Fruit fly (Drosophila melanogaster) whole organism, adult: ENCODE results near the gene CG31778.

Source experiments
- CG11617 ChIP-seq: fragments of 200-800 bp; sonication (Bioruptor generic); optimal IDR thresholded peaks from 2 replicates; lab custom pipeline; 2017; ENCODE audit warnings: mild to moderate bottlenecking, missing biosample characterization, missing genetic modification reagents, missing genetic modification characterization
- CG12768 ChIP-seq: fragments of 200-800 bp; sonication (Bioruptor generic); optimal IDR thresholded peaks from 2 replicates; lab custom pipeline; 2017; ENCODE audit warnings: missing biosample characterization, missing genetic modification characterization, mild to moderate bottlenecking, moderate library complexity, missing genetic modification reagents
- CG14711 ChIP-seq: fragments of 200-800 bp; sonication (Bioruptor generic); optimal IDR thresholded peaks from 2 replicates; lab custom pipeline; 2018; ENCODE audit warnings: missing biosample characterization, mild to moderate bottlenecking, missing genetic modification characterization, moderate library complexity
- CG1620 ChIP-seq: fragments of 200-800 bp; sonication (Bioruptor generic); optimal IDR thresholded peaks from 2 replicates; lab custom pipeline; 2016; ENCODE audit warnings: missing biosample characterization, missing genetic modification characterization
- CG33017 ChIP-seq: fragments of 200-800 bp; sonication (Bioruptor generic); optimal IDR thresholded peaks from 2 replicates; lab custom pipeline; 2018; ENCODE audit warnings: missing biosample characterization, mild to moderate bottlenecking, missing genetic modification characterization, moderate library complexity
- CG5204 ChIP-seq: fragments of 200-800 bp; sonication (Bioruptor generic); optimal IDR thresholded peaks from 2 replicates; lab custom pipeline; 2016; ENCODE audit warnings: missing biosample characterization, missing genetic modification characterization
- CG7045 ChIP-seq: fragments of 200-800 bp; sonication (Bioruptor generic); optimal IDR thresholded peaks from 2 replicates; lab custom pipeline; 2017; ENCODE audit warnings: missing biosample characterization, mild to moderate bottlenecking, missing genetic modification characterization
- CG7101 ChIP-seq: fragments of 200-800 bp; sonication (Bioruptor generic); optimal IDR thresholded peaks from 2 replicates; lab custom pipeline; 2018; ENCODE audit warnings: missing biosample characterization, mild to moderate bottlenecking, missing genetic modification characterization, moderate library complexity
- Clk ChIP-seq: fragments of 200-800 bp; sonication (Bioruptor generic); optimal IDR thresholded peaks from 2 replicates; lab custom pipeline; 2017; ENCODE audit warnings: missing biosample characterization, missing genetic modification characterization
- Crg-1 ChIP-seq: fragments of 200-800 bp; sonication (Bioruptor generic); optimal IDR thresholded peaks from 2 replicates; lab custom pipeline; 2016; ENCODE audit warnings: missing biosample characterization, missing genetic modification characterization
- Hr96 ChIP-seq: fragments of 200-800 bp; sonication (Bioruptor generic); optimal IDR thresholded peaks from 2 replicates; lab custom pipeline; 2016; ENCODE audit warnings: missing biosample characterization, missing genetic modification characterization
- Mnt ChIP-seq: fragments of 200-800 bp; sonication (Bioruptor generic); optimal IDR thresholded peaks from 2 replicates; lab custom pipeline; 2016; ENCODE audit warnings: missing biosample characterization, mild to moderate bottlenecking, missing genetic modification characterization
- bab1 ChIP-seq: fragments of 200-800 bp; sonication (Bioruptor generic); optimal IDR thresholded peaks from 3 replicates; lab custom pipeline; 2019; ENCODE audit warnings: missing biosample characterization, mild to moderate bottlenecking, missing genetic modification characterization, moderate library complexity
- cic ChIP-seq: fragments of 200-800 bp; sonication (Bioruptor generic); optimal IDR thresholded peaks from 2 replicates; lab custom pipeline; 2017; ENCODE audit warnings: missing biosample characterization, mild to moderate bottlenecking, missing genetic modification characterization, moderate library complexity
- cnc ChIP-seq, 2 experiments: fragments of >200 bp; optimal IDR thresholded peaks; 2 replicates each; lab custom pipeline; 2017
- kay ChIP-seq: fragments of 200-800 bp; sonication (Bioruptor generic); peaks from one replicate; lab custom pipeline; 2016; ENCODE audit warnings: missing biosample characterization, missing genetic modification characterization, borderline replicate concordance
- ovo ChIP-seq: fragments of 200-800 bp; sonication (Bioruptor generic); optimal IDR thresholded peaks from 2 replicates; lab custom pipeline; 2016; ENCODE audit warnings: missing biosample characterization, missing genetic modification characterization
- pad ChIP-seq: fragments of 200-800 bp; sonication (Bioruptor generic); optimal IDR thresholded peaks from 3 replicates; lab custom pipeline; 2017; ENCODE audit warnings: missing biosample characterization, missing genetic modification characterization, mild to moderate bottlenecking, moderate library complexity, missing genetic modification reagents
- tj ChIP-seq: fragments of 200-800 bp; sonication (Bioruptor generic); optimal IDR thresholded peaks from 3 replicates; lab custom pipeline; 2017; ENCODE audit warnings: missing biosample characterization, mild to moderate bottlenecking, missing genetic modification characterization, moderate library complexity
- toe ChIP-seq: fragments of 200-800 bp; sonication (Bioruptor generic); optimal IDR thresholded peaks from 2 replicates; lab custom pipeline; 2016; ENCODE audit warnings: missing biosample characterization, missing genetic modification characterization

The CG31778 gene

dm6 chr2L:3655698-3656105 is 49.6 kb downstream of the CG31778 start:
- peak; percentile 95 for TF ChIP-seq ovo
- peak; percentile 99 for TF ChIP-seq CG12768 (GFP tag; lab: Kevin White, UChicago)
- TF ChIP-seq kay (GFP tag; lab: Kevin White, UChicago): peak; percentile 98
- TF ChIP-seq CG1620: peak; percentile 98
- peak; percentile 96 for TF ChIP-seq CG14711 (tag; lab: Kevin White, UChicago)
- peak; percentile 92 for TF ChIP-seq pad (GFP tag; lab: Kevin White, UChicago)
- TF ChIP-seq CG7045 (GFP tag; lab: Kevin White, UChicago): peak; percentile 98
- peak; percentile 96 for TF ChIP-seq Mnt
- TF ChIP-seq toe: peak; percentile 98
- peak; percentile 99 for TF ChIP-seq Hr96 (GFP tag; lab: Kevin White, UChicago)
- TF ChIP-seq bab1: peak; percentile 99
- peak; percentile 97 for TF ChIP-seq Clk (GFP tag; lab: Kevin White, UChicago)
- TF ChIP-seq cic: peak; percentile 93
- TF ChIP-seq CG11617 (GFP tag; lab: Kevin White, UChicago): peak; percentile 99
- peak; percentile 98 for TF ChIP-seq CG5204
- TF ChIP-seq tj (GFP tag; lab: Kevin White, UChicago): peak; percentile 90
- peak; percentile 99 for TF ChIP-seq CG7101 (tag; lab: Kevin White, UChicago)
- peak; percentile 98 for TF ChIP-seq Crg-1
- TF ChIP-seq CG33017: peak; percentile 99
- TF ChIP-seq cnc (optimal IDR thresholded peaks at IDR 0.05; lab: Kevin White, UChicago): no peak

dm6 chr2L:3654956-3655618 is 50.2 kb downstream of the CG31778 start:
- TF ChIP-seq toe (no peak), ovo (no peak), CG7045 (GFP tag; lab: Kevin White, UChicago) (no peak), Hr96 (GFP tag; lab: Kevin White, UChicago) (no peak), CG14711 (tag; lab: Kevin White, UChicago) (no peak), CG12768 (GFP tag; lab: Kevin White, UChicago) (no peak), cnc (optimal IDR thresholded peaks at IDR 0.05; lab: Kevin White, UChicago) (no peak), Mnt (no peak)
